Worm (Caenorhabditis elegans) whole organism, L4 larva: Measurements from ENCODE around the gene sra-32.

Experiments used
- D1046.2 ChIP-seq: fragments of 200-800 bp; sonication (Bioruptor generic); IDR thresholded peaks from 2 replicates; pipeline ENCODE4 v1.3.6; 2022; ENCODE audit warnings: missing genetic modification characterization, missing compliant biosample characterization
- F37D6.2 ChIP-seq: sonication (generic microtip); optimal IDR thresholded peaks from 2 replicates; lab custom pipeline; 2016; ENCODE audit warnings: mild to moderate bottlenecking, missing genetic modification characterization, missing compliant biosample characterization
- F44E2.7 ChIP-seq: fragments of 200-800 bp; sonication (Bioruptor generic); IDR thresholded peaks from 2 replicates; pipeline ENCODE4 v2.1.2; 2022; ENCODE audit warnings: missing genetic modification characterization, missing compliant biosample characterization
- F49E8.2 ChIP-seq: sonication (generic microtip); optimal IDR thresholded peaks from 2 replicates; lab custom pipeline; 2016; ENCODE audit warnings: missing compliant biosample characterization, mild to moderate bottlenecking, missing genetic modification characterization, borderline replicate concordance
- Y105C5A.15 ChIP-seq: fragments of 200-800 bp; sonication (Bioruptor generic); IDR thresholded peaks from 2 replicates; pipeline ENCODE4 v1.3.6; 2022; ENCODE audit warnings: missing genetic modification characterization, missing compliant biosample characterization
- ZK337.2 ChIP-seq: fragments of 200-800 bp; sonication (Bioruptor generic); IDR thresholded peaks from 2 replicates; pipeline ENCODE4 v1.3.6; 2022; ENCODE audit warnings: missing genetic modification reagents, missing genetic modification characterization, missing compliant biosample characterization
- ama-1 ChIP-seq: fragments of 150-350 bp; optimal IDR thresholded peaks from 2 replicates; lab custom pipeline; 2014; ENCODE audit warnings: inconsistent platforms, mixed read lengths
- arid-1 ChIP-seq: fragments of 200-800 bp; sonication (Bioruptor generic); conservative IDR thresholded peaks from 2 replicates; pipeline ENCODE4 v1.3.6; 2022; ENCODE audit warnings: missing genetic modification reagents, missing genetic modification characterization, missing compliant biosample characterization
- ceh-20 ChIP-seq: fragments of 200-800 bp; sonication (Bioruptor generic); IDR thresholded peaks from 2 replicates; pipeline ENCODE4 v1.3.6; 2022; ENCODE audit warnings: missing genetic modification reagents, missing genetic modification characterization, missing compliant biosample characterization
- ceh-28 ChIP-seq: fragments of 150-350 bp; optimal IDR thresholded peaks from 2 replicates; lab custom pipeline; 2014; ENCODE audit warnings: missing biosample characterization, missing genetic modification reagents, missing genetic modification characterization
- ceh-32 ChIP-seq: sonication (generic microtip); optimal IDR thresholded peaks from 2 replicates; lab custom pipeline; 2016; ENCODE audit warnings: mild to moderate bottlenecking, missing genetic modification characterization, missing compliant biosample characterization; ENCODE audit not compliant: poor library complexity
- ceh-44 ChIP-seq: fragments of 200-800 bp; sonication (Bioruptor generic); IDR thresholded peaks from 2 replicates; pipeline ENCODE4 v1.3.6; 2022; ENCODE audit warnings: missing genetic modification reagents, missing genetic modification characterization, missing compliant biosample characterization
- cey-2 ChIP-seq: sonication (generic microtip); optimal IDR thresholded peaks from 3 replicates; lab custom pipeline; 2017; ENCODE audit warnings: missing genetic modification characterization, mild to moderate bottlenecking, missing compliant biosample characterization, antibody characterized with exemption, borderline replicate concordance; ENCODE audit not compliant: insufficient read depth
- daf-19 ChIP-seq: fragments of 200-800 bp; sonication (Bioruptor generic); conservative IDR thresholded peaks from 2 replicates; pipeline ENCODE4 v1.3.6; 2022; ENCODE audit warnings: missing genetic modification characterization, missing compliant biosample characterization
- daf-8 ChIP-seq: fragments of 200-800 bp; sonication (Bioruptor generic); IDR thresholded peaks from 2 replicates; pipeline ENCODE4 v1.3.6; 2022; ENCODE audit warnings: missing genetic modification characterization, missing compliant biosample characterization
- dmd-6 ChIP-seq: fragments of 200-800 bp; sonication (Bioruptor generic); IDR thresholded peaks from 2 replicates; pipeline ENCODE4 v1.3.6; 2022; ENCODE audit warnings: missing genetic modification reagents, missing genetic modification characterization, missing compliant biosample characterization
- dmd-8 ChIP-seq: fragments of 200-800 bp; sonication (Bioruptor generic); IDR thresholded peaks from 2 replicates; pipeline ENCODE4 v1.3.6; 2022; ENCODE audit warnings: missing genetic modification characterization, missing compliant biosample characterization
- dpl-1 ChIP-seq: fragments of 150-350 bp; optimal IDR thresholded peaks from 2 replicates; lab custom pipeline; 2014; ENCODE audit warnings: missing biosample characterization, missing genetic modification reagents, missing genetic modification characterization
- duxl-1 ChIP-seq: sonication (generic microtip); optimal IDR thresholded peaks from 2 replicates; lab custom pipeline; 2016; ENCODE audit warnings: mild to moderate bottlenecking, missing genetic modification characterization, moderate library complexity, missing compliant biosample characterization; ENCODE audit not compliant: poor library complexity
- egl-43 ChIP-seq: fragments of 200-800 bp; sonication (Bioruptor generic); IDR thresholded peaks from 2 replicates; pipeline ENCODE4 v1.3.6; 2022; ENCODE audit warnings: missing genetic modification reagents, missing genetic modification characterization, missing compliant biosample characterization
- hif-1 ChIP-seq, 2 experiments: sonication (generic microtip); optimal IDR thresholded peaks; 2 replicates each; lab custom pipeline; 2016 to 2017; ENCODE audit warnings: missing compliant biosample characterization in 2 of 2, missing genetic modification characterization in 2 of 2, missing genetic modification reagents in 2 of 2, missing genotype in 2 of 2, mild to moderate bottlenecking in 1 of 2
- hlh-30 ChIP-seq: sonication (generic microtip); optimal IDR thresholded peaks from 2 replicates; lab custom pipeline; 2017; ENCODE audit warnings: antibody characterized with exemption, mild to moderate bottlenecking, missing genetic modification characterization, missing compliant biosample characterization; ENCODE audit not compliant: insufficient read depth
- lin-1 ChIP-seq: fragments of 200-800 bp; sonication (Bioruptor generic); IDR thresholded peaks from 2 replicates; pipeline ENCODE4 v1.3.6; 2022; ENCODE audit warnings: missing genetic modification reagents, missing genetic modification characterization, missing compliant biosample characterization
- lin-15B ChIP-seq: fragments of 150-350 bp; sonication (generic microtip); optimal IDR thresholded peaks from 3 replicates; lab custom pipeline; 2014; ENCODE audit warnings: missing biosample characterization, missing genetic modification characterization
- lin-38 ChIP-seq: fragments of 200-800 bp; sonication (Bioruptor generic); IDR thresholded peaks from 2 replicates; pipeline ENCODE4 v1.3.6; 2022; ENCODE audit warnings: missing genetic modification reagents, missing genetic modification characterization, missing compliant biosample characterization
- lin-39 ChIP-seq: fragments of 150-350 bp; optimal IDR thresholded peaks from 2 replicates; lab custom pipeline; 2014; ENCODE audit warnings: missing biosample characterization, missing genetic modification reagents, missing genetic modification characterization
- lsy-2 ChIP-seq, 2 experiments: fragments of 150-350 bp in 1 of 2; sonication (generic microtip) in 1 of 2; optimal IDR thresholded peaks; 2 replicates each; lab custom pipeline; 2014 to 2017; ENCODE audit warnings: missing biosample characterization in 2 of 2, missing genetic modification characterization in 2 of 2
- madf-5 ChIP-seq, 2 experiments: fragments of 200-800 bp; sonication (Bioruptor generic); IDR thresholded peaks; 2 replicates each; pipeline ENCODE4 v1.3.6; 2022; ENCODE audit warnings: missing compliant biosample characterization in 2 of 2, missing genetic modification characterization in 2 of 2
- madf-9 ChIP-seq: fragments of 200-800 bp; sonication (Bioruptor generic); conservative IDR thresholded peaks from 2 replicates; pipeline ENCODE4 v1.3.6; 2022; ENCODE audit warnings: missing genetic modification reagents, missing genetic modification characterization, missing compliant biosample characterization
- mdl-1 ChIP-seq, 2 experiments: fragments of 150-350 bp in 1 of 2; sonication (generic microtip) in 1 of 2; optimal IDR thresholded peaks; 2 replicates each; lab custom pipeline; 2014 to 2017; ENCODE audit warnings: missing biosample characterization in 2 of 2, missing genetic modification characterization in 2 of 2
- mdt-29 ChIP-seq: fragments of 200-800 bp; sonication (Bioruptor generic); IDR thresholded peaks from 2 replicates; pipeline ENCODE4 v1.3.6; 2022; ENCODE audit warnings: missing genetic modification reagents, missing genetic modification characterization, missing compliant biosample characterization
- mep-1 ChIP-seq: fragments of 150-350 bp; sonication (generic microtip); optimal IDR thresholded peaks from 3 replicates; lab custom pipeline; 2014; ENCODE audit warnings: missing biosample characterization, missing genetic modification characterization
- mxl-2 ChIP-seq: fragments of 200-800 bp; sonication (Bioruptor generic); conservative IDR thresholded peaks from 2 replicates; pipeline ENCODE4 v1.3.6; 2022; ENCODE audit warnings: missing genetic modification reagents, missing genetic modification characterization, missing compliant biosample characterization
- mxl-3 ChIP-seq: fragments of 200-800 bp; sonication (Bioruptor generic); optimal IDR thresholded peaks from 2 replicates; lab custom pipeline; 2018; ENCODE audit warnings: mild to moderate bottlenecking, missing genetic modification characterization, missing compliant biosample characterization
- nhr-10 ChIP-seq: fragments of 150-350 bp; optimal IDR thresholded peaks from 2 replicates; lab custom pipeline; 2014; ENCODE audit warnings: missing biosample characterization, missing genetic modification characterization
- nhr-102 ChIP-seq: sonication (generic microtip); optimal IDR thresholded peaks from 2 replicates; lab custom pipeline; 2016; ENCODE audit warnings: mild to moderate bottlenecking, missing genetic modification characterization, moderate library complexity, missing compliant biosample characterization
- nhr-237 ChIP-seq: sonication (generic microtip); optimal IDR thresholded peaks from 2 replicates; lab custom pipeline; 2017; ENCODE audit warnings: missing biosample characterization, missing genetic modification characterization
- pha-4 ChIP-seq, 2 experiments: fragments of 150-350 bp in 1 of 2; fragments of 200-800 bp in 1 of 2; sonication (Bioruptor generic) in 1 of 2; IDR thresholded peaks in 1 of 2; optimal IDR thresholded peaks in 1 of 2; 2 replicates each; pipeline versions ENCODE4 v1.3.6 to Lab custom; 2014 to 2022; ENCODE audit warnings: missing genetic modification characterization in 2 of 2, missing genetic modification reagents in 2 of 2, missing biosample characterization in 1 of 2, missing compliant biosample characterization in 1 of 2
- php-3 ChIP-seq: fragments of 200-800 bp; sonication (Bioruptor generic); IDR thresholded peaks from 2 replicates; pipeline ENCODE4 v1.3.6; 2022; ENCODE audit warnings: missing genetic modification reagents, missing genetic modification characterization, missing compliant biosample characterization
- pqm-1 ChIP-seq: sonication (generic microtip); optimal IDR thresholded peaks from 2 replicates; lab custom pipeline; 2017; ENCODE audit warnings: missing biosample characterization, missing genetic modification characterization
- rbr-2 ChIP-seq: sonication (generic microtip); optimal IDR thresholded peaks from 2 replicates; lab custom pipeline; 2016; ENCODE audit warnings: missing genotype, missing genetic modification characterization, missing compliant biosample characterization
- set-16 ChIP-seq: fragments of 200-800 bp; sonication (Bioruptor generic); IDR thresholded peaks from 2 replicates; pipeline ENCODE4 v1.3.6; 2022; ENCODE audit warnings: missing genetic modification reagents, missing genetic modification characterization, missing compliant biosample characterization
- snpc-1.2 ChIP-seq: fragments of 200-800 bp; sonication (Bioruptor generic); IDR thresholded peaks from 2 replicates; pipeline ENCODE4 v1.3.6; 2022; ENCODE audit warnings: missing genetic modification reagents, missing genetic modification characterization, missing compliant biosample characterization
- tag-97 ChIP-seq: fragments of 200-800 bp; sonication (Bioruptor generic); IDR thresholded peaks from 2 replicates; pipeline ENCODE4 v1.3.6; 2022; ENCODE audit warnings: missing genetic modification characterization, missing compliant biosample characterization
- tra-1 ChIP-seq: fragments of 200-800 bp; sonication (Bioruptor generic); IDR thresholded peaks from 2 replicates; pipeline ENCODE4 v1.3.6; 2022; ENCODE audit warnings: missing genetic modification reagents, missing genetic modification characterization, missing compliant biosample characterization
- unc-39 ChIP-seq: sonication (generic microtip); optimal IDR thresholded peaks from 2 replicates; lab custom pipeline; 2017; ENCODE audit warnings: missing biosample characterization, missing genetic modification characterization
- vab-7 ChIP-seq: fragments of 200-800 bp; sonication (Bioruptor generic); IDR thresholded peaks from 2 replicates; pipeline ENCODE4 v1.3.6; 2022; ENCODE audit warnings: missing genetic modification reagents, missing genetic modification characterization, missing compliant biosample characterization
- zag-1 ChIP-seq: fragments of 150-350 bp; optimal IDR thresholded peaks from 2 replicates; lab custom pipeline; 2014; ENCODE audit warnings: missing biosample characterization, missing genetic modification characterization
- zfp-3 ChIP-seq: fragments of 200-800 bp; sonication (Bioruptor generic); conservative IDR thresholded peaks from 2 replicates; pipeline ENCODE4 v1.3.6; 2022; ENCODE audit warnings: missing genetic modification reagents, missing genetic modification characterization, missing compliant biosample characterization
- ztf-11 ChIP-seq: fragments of 150-350 bp; optimal IDR thresholded peaks from 2 replicates; lab custom pipeline; 2014; ENCODE audit warnings: missing biosample characterization, missing genetic modification characterization

sra-32 gene

ce11 chrII:4565205-4565604, 33.4 kb upstream of the sra-32 start (continued):
- TF ChIP-seq arid-1: 0 out of 2 replicates have a peak, but pooled peaks have one; percentile 12
- TF ChIP-seq tra-1 (GFP tag; lab: Robert Waterston, UW): peak; percentile 37; the same call in 1 of the 2 replicates
- peak; percentile 57; the same call in 1 of the 2 replicates for TF ChIP-seq pha-4 (GFP tag; IDR thresholded peaks at IDR 0.05; lab: Robert Waterston, UW)
- no peak for TF ChIP-seq pha-4 (tag; optimal IDR thresholded peaks at IDR 0.05; lab: Kevin White, UChicago)
- TF ChIP-seq F37D6.2: no peak
- TF ChIP-seq lin-1 (GFP tag; lab: Robert Waterston, UW): no peak
- no peak for TF ChIP-seq daf-8 (GFP tag; lab: Robert Waterston, UW)
- no peak for TF ChIP-seq F44E2.7
- TF ChIP-seq ceh-44 (GFP tag; lab: Robert Waterston, UW): peak; percentile 38; the same call in 1 of the 2 replicates
- TF ChIP-seq ceh-20 (GFP tag; lab: Robert Waterston, UW): no peak
- peak; percentile 45; the same call in 1 of the 2 replicates for TF ChIP-seq vab-7 (GFP tag; lab: Robert Waterston, UW)
- no peak for TF ChIP-seq hlh-30 (tag; lab: Kevin White, UChicago)
- no peak for TF ChIP-seq lin-15B (tag; lab: Kevin White, UChicago)
- TF ChIP-seq dmd-6 (GFP tag; lab: Robert Waterston, UW): no peak
- TF ChIP-seq ceh-32 (tag; lab: Kevin White, UChicago): no peak
- no peak for TF ChIP-seq mdl-1 (tag; optimal IDR thresholded peaks at IDR 0.05; lab: Kevin White, UChicago)
- TF ChIP-seq ama-1: no peak
- no peak for TF ChIP-seq mxl-3
- peak; percentile 47; the same call in 1 of the 2 replicates for TF ChIP-seq D1046.2 (GFP tag; lab: Robert Waterston, UW)
- no peak for TF ChIP-seq ZK337.2 (GFP tag; lab: Robert Waterston, UW)
- TF ChIP-seq pqm-1 (tag; lab: Kevin White, UChicago): no peak
- no peak for TF ChIP-seq mdt-29
- TF ChIP-seq madf-5 (GFP tag; IDR thresholded peaks at IDR 0.05; lab: Robert Waterston, UW): no peak
- TF ChIP-seq mxl-2 (GFP tag; lab: Robert Waterston, UW): no peak
- no peak for TF ChIP-seq ceh-28
- 0 out of 2 replicates have a peak, but pooled peaks have one; percentile 39 for TF ChIP-seq daf-19 (GFP tag; lab: Robert Waterston, UW)
- no peak for TF ChIP-seq zfp-3 (GFP tag; lab: Robert Waterston, UW)
- TF ChIP-seq nhr-237 (tag; lab: Kevin White, UChicago): no peak
- TF ChIP-seq snpc-1.2 (GFP tag; lab: Robert Waterston, UW): 0 out of 2 replicates have a peak, but pooled peaks have one; percentile 9
- TF ChIP-seq tag-97 (GFP tag; lab: Robert Waterston, UW): no peak
- no peak for TF ChIP-seq ztf-11 (tag; lab: Kevin White, UChicago)
- TF ChIP-seq rbr-2: no peak
- no peak for TF ChIP-seq cey-2
- TF ChIP-seq nhr-102 (tag; lab: Kevin White, UChicago): no peak
- no peak for TF ChIP-seq F49E8.2 (tag; lab: Kevin White, UChicago)
- no peak for TF ChIP-seq unc-39 (tag; lab: Kevin White, UChicago)
- no peak for TF ChIP-seq lsy-2 (tag; optimal IDR thresholded peaks at IDR 0.05; lab: Kevin White, UChicago)
- TF ChIP-seq Y105C5A.15 (GFP tag; lab: Robert Waterston, UW): no peak
- TF ChIP-seq hif-1 (tag; optimal IDR thresholded peaks at IDR 0.05; lab: Kevin White, UChicago): no peak
- no peak for TF ChIP-seq lin-39
- no peak for TF ChIP-seq zag-1 (tag; lab: Kevin White, UChicago)
- no peak for TF ChIP-seq duxl-1 (tag; lab: Kevin White, UChicago)
- TF ChIP-seq madf-9 (GFP tag; lab: Robert Waterston, UW): no peak
- TF ChIP-seq lin-38 (GFP tag; lab: Robert Waterston, UW): no peak; the same call in 1 of the 2 replicates
- TF ChIP-seq egl-43 (GFP tag; lab: Robert Waterston, UW): peak; percentile 58; the same call in 1 of the 2 replicates
- no peak for TF ChIP-seq mep-1 (tag; lab: Kevin White, UChicago)
- no peak for TF ChIP-seq set-16
- no peak for TF ChIP-seq nhr-10 (tag; lab: Kevin White, UChicago)
- TF ChIP-seq dmd-8 (GFP tag; lab: Robert Waterston, UW): peak; percentile 80
- TF ChIP-seq dpl-1: no peak
- TF ChIP-seq php-3 (GFP tag; lab: Robert Waterston, UW): 0 out of 2 replicates have a peak, but pooled peaks have one; percentile 9
